Worm (Caenorhabditis elegans) whole organism, mixed stage, embryonic: Measurements from ENCODE around the gene ttbk-8.2.

Experiments
- M03D4.4 ChIP-seq: sonication (generic microtip); optimal IDR thresholded peaks from 2 replicates; lab custom pipeline; 2017; ENCODE audit warnings: mild to moderate bottlenecking, missing genetic modification characterization, missing compliant biosample characterization
- elt-3 ChIP-seq: fragments of 150-350 bp; optimal IDR thresholded peaks from 2 replicates; lab custom pipeline; 2014; ENCODE audit warnings: missing biosample characterization, missing genetic modification characterization
- flh-1 ChIP-seq: fragments of 200-800 bp; sonication (Bioruptor generic); optimal IDR thresholded peaks from 2 replicates; lab custom pipeline; 2018; ENCODE audit warnings: mild to moderate bottlenecking, missing genetic modification characterization, moderate library complexity, missing compliant biosample characterization
- nhr-12 ChIP-seq: fragments of 150-350 bp; optimal IDR thresholded peaks from 2 replicates; lab custom pipeline; 2014; ENCODE audit warnings: missing biosample characterization, missing genetic modification characterization
- pha-4 ChIP-seq: fragments of 150-350 bp; optimal IDR thresholded peaks from 2 replicates; lab custom pipeline; 2018; ENCODE audit warnings: missing biosample characterization, missing genetic modification reagents, missing genetic modification characterization
- snpc-4 ChIP-seq: fragments of 150-350 bp; optimal IDR thresholded peaks from 2 replicates; lab custom pipeline; 2014; ENCODE audit warnings: missing biosample characterization, missing genetic modification characterization
- unc-39 ChIP-seq: fragments of 150-350 bp; optimal IDR thresholded peaks from 2 replicates; lab custom pipeline; 2014; ENCODE audit warnings: missing biosample characterization, missing genetic modification characterization
- unc-62 ChIP-seq: fragments of 150-350 bp; optimal IDR thresholded peaks from 2 replicates; lab custom pipeline; 2014; ENCODE audit warnings: missing biosample characterization, missing genetic modification reagents, missing genetic modification characterization
- ztf-11 ChIP-seq: fragments of 150-350 bp; optimal IDR thresholded peaks from 2 replicates; lab custom pipeline; 2014; ENCODE audit warnings: missing biosample characterization, missing genetic modification characterization

DNA sequence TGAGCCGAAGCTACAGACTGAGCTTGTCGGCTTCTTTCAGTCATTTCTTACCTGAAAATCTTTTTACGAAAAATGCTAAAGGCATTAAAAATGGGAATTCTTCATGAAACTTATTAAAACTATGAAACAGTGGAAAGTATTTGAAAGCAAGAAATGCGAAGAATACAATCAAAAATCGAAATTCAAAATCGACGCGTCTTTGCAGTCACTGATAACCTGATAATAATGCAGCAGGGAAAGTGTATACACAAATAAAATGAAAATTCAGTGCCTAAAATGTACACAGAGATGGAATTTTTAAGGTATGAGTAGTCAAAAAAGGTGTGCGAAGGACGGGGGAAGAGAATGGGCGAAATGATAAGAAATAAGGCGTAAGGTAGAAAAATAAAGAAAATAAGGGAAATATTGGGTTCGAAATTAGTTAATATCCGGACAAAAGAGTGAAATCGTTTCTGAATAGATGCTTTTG lies 17.1 kb upstream of the ttbk-8.2 start, which contains the start of gene C39H7.4:
- TF ChIP-seq ztf-11 (tag; lab: Kevin White, UChicago), result no peak
- no peak for TF ChIP-seq elt-3 (tag; lab: Kevin White, UChicago)
- TF ChIP-seq unc-62 (GFP tag; lab: Kevin White, UChicago), result no peak
- TF ChIP-seq pha-4 (tag; lab: Kevin White, UChicago), result no peak
- no peak for TF ChIP-seq snpc-4 (tag; lab: Kevin White, UChicago)
- TF ChIP-seq unc-39, result no peak
- no peak for TF ChIP-seq M03D4.4 (tag; lab: Kevin White, UChicago)
- no peak for TF ChIP-seq nhr-12 (tag; lab: Kevin White, UChicago)
- TF ChIP-seq flh-1 (GFP tag; lab: Kevin White, UChicago), result no peak
